Fruit fly (Drosophila melanogaster): ENCODE measurements around the gene CG5001.

CG5001 gene

dm6 chr2L:1164294-1164693, 21.3 kb upstream of the CG5001 start, which contains the start of gene IntS14 (continued):
- TF ChIP-seq CG10543 (GFP tag; optimal IDR thresholded peaks at IDR 0.05) (no peak), CG10267 (tag; optimal IDR thresholded peaks at IDR 0.05) (peak; percentile 37), da (GFP tag; optimal IDR thresholded peaks at IDR 0.05) (no peak), CG15073 (GFP tag; optimal IDR thresholded peaks at IDR 0.05) (no peak), CG6689 (GFP tag; IDR thresholded peaks at IDR 0.05) (no peak), ato (GFP tag; IDR thresholded peaks at IDR 0.05; ENCODE audit: partially characterized antibody) (no peak), exex (tag; optimal IDR thresholded peaks at IDR 0.05) (no peak), CG6654 (GFP tag; optimal IDR thresholded peaks at IDR 0.05) (no peak), CG10565 (GFP tag; optimal IDR thresholded peaks at IDR 0.05) (no peak), CG5180 (GFP tag; optimal IDR thresholded peaks at IDR 0.05) (no peak), unpg (GFP tag; optimal IDR thresholded peaks at IDR 0.05) (no peak), rib (GFP tag; IDR thresholded peaks at IDR 0.05) (no peak), Ssrp (tag; optimal IDR thresholded peaks at IDR 0.05) (no peak), sna (GFP tag; IDR thresholded peaks at IDR 0.05; ENCODE audit: partially characterized antibody) (no peak), CG9876 (GFP tag; optimal IDR thresholded peaks at IDR 0.05) (no peak), schlank (tag; optimal IDR thresholded peaks at IDR 0.05) (no peak), CG4617 (GFP tag; optimal IDR thresholded peaks at IDR 0.05; ENCODE audit: borderline replicate concordance) (peak; percentile 54), CG34422 (GFP tag; IDR thresholded peaks at IDR 0.05) (peak; percentile 62; the same call in 1 of the 3 replicates), Usf (GFP tag; optimal IDR thresholded peaks at IDR 0.05) (no peak), Ravus (GFP tag; IDR thresholded peaks at IDR 0.05) (no peak), pros (GFP tag; optimal IDR thresholded peaks at IDR 0.05) (no peak), ase (GFP tag; IDR thresholded peaks at IDR 0.05) (no peak), vnd (GFP tag; IDR thresholded peaks at IDR 0.05; ENCODE audit: partially characterized antibody) (no peak), ara (GFP tag; IDR thresholded peaks at IDR 0.05) (no peak), CG42726 (GFP tag; IDR thresholded peaks at IDR 0.05; ENCODE audit: partially characterized antibody) (0 out of 2 replicates have a peak, but pooled peaks have one; percentile 5), CG4820 (GFP tag; optimal IDR thresholded peaks at IDR 0.05) (no peak), MBD-R2 (GFP tag; IDR thresholded peaks at IDR 0.05) (peak; percentile 89), sim (GFP tag; IDR thresholded peaks at IDR 0.05) (no peak), CG31388 (GFP tag; optimal IDR thresholded peaks at IDR 0.05) (no peak), ftz-f1 (GFP tag; optimal IDR thresholded peaks at IDR 0.05) (no peak), pfk (GFP tag; optimal IDR thresholded peaks at IDR 0.05) (no peak), Meics (GFP tag; optimal IDR thresholded peaks at IDR 0.05) (no peak), CG15514 (GFP tag; optimal IDR thresholded peaks at IDR 0.05) (peak; percentile 68), CG8944 (GFP tag; optimal IDR thresholded peaks at IDR 0.05) (no peak), Sox102F (GFP tag; optimal IDR thresholded peaks at IDR 0.05) (no peak), Myb (GFP tag; optimal IDR thresholded peaks at IDR 0.05) (peak; percentile 73), hbn (GFP tag; IDR thresholded peaks at IDR 0.05; ENCODE audit: partially characterized antibody) (no peak), CG4404 (GFP tag; IDR thresholded peaks at IDR 0.05) (no peak), br (optimal IDR thresholded peaks at IDR 0.05) (no peak), Mes4 (GFP tag; optimal IDR thresholded peaks at IDR 0.05) (no peak), danr (GFP tag; IDR thresholded peaks at IDR 0.05) (no peak), Asciz (GFP tag; optimal IDR thresholded peaks at IDR 0.05) (no peak), al (GFP tag; IDR thresholded peaks at IDR 0.05) (no peak), CG4282 (GFP tag; optimal IDR thresholded peaks at IDR 0.05) (no peak), CG9797 (GFP tag; optimal IDR thresholded peaks at IDR 0.05) (peak; percentile 9), vvl (GFP tag; IDR thresholded peaks at IDR 0.05) (no peak), Sry-δ (GFP tag; optimal IDR thresholded peaks at IDR 0.05) (peak; percentile 37), Oaz (GFP tag; IDR thresholded peaks at IDR 0.05) (no peak), CG12391 (tag; optimal IDR thresholded peaks at IDR 0.05) (no peak), PHDP (tag; optimal IDR thresholded peaks at IDR 0.05) (no peak), Dll (GFP tag; IDR thresholded peaks at IDR 0.05; ENCODE audit: partially characterized antibody) (no peak), D19A (tag; optimal IDR thresholded peaks at IDR 0.05) (no peak)

Measured in whole organism, embryonic.